Worm (Caenorhabditis elegans): ENCODE measurements around the gene R07A4.4.

DNA sequence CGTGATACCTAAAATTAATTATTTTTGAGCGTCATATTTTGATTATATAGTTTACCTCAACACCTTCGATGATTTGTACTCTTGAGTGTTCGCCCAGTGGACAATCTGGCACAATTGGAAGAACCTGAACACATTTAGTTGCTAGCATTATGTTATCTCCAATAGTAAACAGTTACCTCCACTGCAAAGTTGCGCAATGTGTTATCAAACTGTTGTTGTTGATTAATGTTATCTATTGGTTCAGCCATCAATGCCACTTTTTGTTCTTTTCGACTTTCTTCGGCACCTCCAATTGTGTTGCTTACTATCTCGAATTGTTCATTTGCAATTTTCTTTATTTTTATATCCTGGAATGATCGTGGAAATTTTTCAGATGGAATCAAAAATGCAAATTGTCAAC is 3.0 kb downstream of the R07A4.4 start:
- TF ChIP-seq unc-62 (GFP tag; optimal IDR thresholded peaks at IDR 0.05 in 1 of 2) = peak in 1 of 2 experiments; percentile 14
- no peak for TF ChIP-seq unc-62 (tag; optimal IDR thresholded peaks at IDR 0.05)
- no peak for TF ChIP-seq egl-27 (tag; optimal IDR thresholded peaks at IDR 0.05)
- no peak for TF ChIP-seq unc-130 (GFP tag; optimal IDR thresholded peaks at IDR 0.05)
